Fruit fly (Drosophila melanogaster) whole organism, pupa: ENCODE measurements around the gene CG7342.

ENCODE experiments used
- CG10348 ChIP-seq: fragments of 200-800 bp; sonication (Bioruptor generic); IDR thresholded peaks from 2 replicates; pipeline ENCODE4 v1.3.6; 2022; ENCODE audit warnings: missing biosample characterization, missing genetic modification characterization
- CG12605 ChIP-seq: fragments of 200-800 bp; sonication (Bioruptor generic); IDR thresholded peaks from 2 replicates; pipeline ENCODE4 v1.3.6; 2022; ENCODE audit warnings: missing biosample characterization, missing genetic modification characterization
- CG13204 ChIP-seq: fragments of 200-800 bp; sonication (Bioruptor generic); optimal IDR thresholded peaks from 2 replicates; lab custom pipeline; 2018; ENCODE audit warnings: missing biosample characterization, mild to moderate bottlenecking, missing genetic modification characterization, moderate library complexity
- CG14655 ChIP-seq: fragments of 200-800 bp; sonication (Bioruptor generic); optimal IDR thresholded peaks from 3 replicates; lab custom pipeline; 2017; ENCODE audit warnings: mild to moderate bottlenecking, missing biosample characterization, missing genetic modification reagents, missing genetic modification characterization
- CG15710 ChIP-seq: fragments of 200-800 bp; sonication (Bioruptor generic); optimal IDR thresholded peaks from 2 replicates; lab custom pipeline; 2018; ENCODE audit warnings: missing biosample characterization, mild to moderate bottlenecking, missing genetic modification characterization, moderate library complexity
- CG17806 ChIP-seq: fragments of 200-800 bp; sonication (Bioruptor generic); optimal IDR thresholded peaks from 2 replicates; lab custom pipeline; 2018; ENCODE audit warnings: missing biosample characterization, mild to moderate bottlenecking, missing genetic modification characterization, moderate library complexity
- CG32121 ChIP-seq: fragments of 200-800 bp; sonication (Bioruptor generic); IDR thresholded peaks from 2 replicates; pipeline ENCODE4 v1.3.6; 2022; ENCODE audit warnings: missing biosample characterization, missing genetic modification characterization
- CG34367 ChIP-seq: fragments of 200-800 bp; sonication (Bioruptor generic); optimal IDR thresholded peaks from 2 replicates; lab custom pipeline; 2018; ENCODE audit warnings: missing biosample characterization, mild to moderate bottlenecking, missing genetic modification characterization
- CG4496 ChIP-seq: fragments of 200-800 bp; sonication (Bioruptor generic); IDR thresholded peaks from 3 replicates; pipeline ENCODE4 v1.3.6; 2022; ENCODE audit warnings: missing biosample characterization, missing genetic modification characterization
- CG8159 ChIP-seq: fragments of 200-800 bp; sonication (Bioruptor generic); optimal IDR thresholded peaks from 3 replicates; lab custom pipeline; 2018; ENCODE audit warnings: missing biosample characterization, mild to moderate bottlenecking, missing genetic modification characterization, moderate library complexity
- CG8301 ChIP-seq: fragments of 200-800 bp; sonication (Bioruptor generic); optimal IDR thresholded peaks from 2 replicates; lab custom pipeline; 2018; ENCODE audit warnings: missing biosample characterization, mild to moderate bottlenecking, missing genetic modification characterization
- CG9948 ChIP-seq: fragments of 200-800 bp; sonication (Bioruptor generic); optimal IDR thresholded peaks from 2 replicates; lab custom pipeline; 2018; ENCODE audit warnings: missing biosample characterization, mild to moderate bottlenecking, missing genetic modification characterization, moderate library complexity
- D1 ChIP-seq: fragments of 200-800 bp; sonication (Bioruptor generic); optimal IDR thresholded peaks from 2 replicates; lab custom pipeline; 2018; ENCODE audit warnings: missing biosample characterization, mild to moderate bottlenecking, missing genetic modification characterization, moderate library complexity
- EcR ChIP-seq: fragments of 200-800 bp; sonication (Bioruptor generic); optimal IDR thresholded peaks from 3 replicates; lab custom pipeline; 2019; ENCODE audit warnings: missing biosample characterization, missing genetic modification characterization, mild to moderate bottlenecking, moderate library complexity, missing genetic modification reagents
- Ets98B ChIP-seq: fragments of 200-800 bp; sonication (Bioruptor generic); IDR thresholded peaks from 2 replicates; pipeline ENCODE4 v1.3.6; 2022; ENCODE audit warnings: missing biosample characterization, missing genetic modification characterization
- Pif1A ChIP-seq: fragments of 200-800 bp; sonication (Bioruptor generic); optimal IDR thresholded peaks from 3 replicates; lab custom pipeline; 2016; ENCODE audit warnings: missing biosample characterization, missing genetic modification characterization
- Pif1B ChIP-seq: fragments of 200-800 bp; sonication (Bioruptor generic); optimal IDR thresholded peaks from 3 replicates; lab custom pipeline; 2016; ENCODE audit warnings: missing biosample characterization, missing genetic modification characterization
- Snoo ChIP-seq: fragments of 200-800 bp; sonication (Bioruptor generic); optimal IDR thresholded peaks from 3 replicates; lab custom pipeline; 2017; ENCODE audit warnings: missing biosample characterization, mild to moderate bottlenecking, missing genetic modification characterization, inconsistent platforms
- fd96Ca ChIP-seq: fragments of 200-800 bp; sonication (Bioruptor generic); IDR thresholded peaks from 3 replicates; pipeline ENCODE4 v1.3.6; 2022; ENCODE audit warnings: missing biosample characterization, missing genetic modification characterization
- gl ChIP-seq: fragments of 200-800 bp; sonication (Bioruptor generic); optimal IDR thresholded peaks from 2 replicates; lab custom pipeline; 2018; ENCODE audit warnings: missing biosample characterization, mild to moderate bottlenecking, missing genetic modification characterization
- rn ChIP-seq: fragments of 200-800 bp; sonication (Bioruptor generic); IDR thresholded peaks from 2 replicates; pipeline ENCODE4 v1.3.6; 2022; ENCODE audit warnings: missing biosample characterization, missing genetic modification characterization

CG7342 gene

DNA sequence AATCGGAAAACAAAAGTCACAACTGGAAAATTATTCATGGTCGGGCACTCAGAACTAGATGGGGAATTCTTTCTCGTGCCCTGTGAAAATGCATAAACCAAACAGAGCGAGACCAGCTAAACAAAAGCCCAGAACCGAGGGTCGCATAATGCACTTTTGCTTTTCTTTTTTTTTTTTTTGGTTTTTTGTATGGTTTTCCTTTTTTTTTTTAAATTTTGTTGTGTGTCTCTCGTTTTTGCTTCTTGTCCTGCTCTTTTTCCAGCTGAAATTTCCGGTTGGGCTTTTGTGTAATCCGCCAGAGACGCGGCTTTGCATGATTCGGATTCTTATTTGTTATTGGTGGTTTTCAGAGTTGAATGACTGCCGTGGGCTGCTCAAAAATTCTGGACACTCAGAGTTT is 21.3 kb upstream of the CG7342 start:
- TF ChIP-seq CG32121 (GFP tag; lab: Robert Waterston, UW): no peak
- peak; percentile 23; the same call in 1 of the 2 replicates for TF ChIP-seq Ets98B (GFP tag; lab: Robert Waterston, UW)
- TF ChIP-seq CG8301 (tag; lab: Kevin White, UChicago): no peak
- no peak for TF ChIP-seq CG9948
- no peak for TF ChIP-seq EcR
- no peak for TF ChIP-seq CG34367 (tag; lab: Kevin White, UChicago)
- peak; percentile 4 for TF ChIP-seq Pif1A
- TF ChIP-seq CG4496 (GFP tag; lab: Robert Waterston, UW): peak; percentile 51; the same call in 2 of the 3 replicates
- TF ChIP-seq Pif1B (GFP tag; lab: Kevin White, UChicago): no peak
- no peak for TF ChIP-seq Snoo
- no peak for TF ChIP-seq CG15710
- no peak for TF ChIP-seq CG8159 (tag; lab: Kevin White, UChicago)
- TF ChIP-seq CG10348 (GFP tag; lab: Robert Waterston, UW): no peak
- TF ChIP-seq CG14655 (GFP tag; lab: Kevin White, UChicago): no peak
- no peak for TF ChIP-seq rn
- TF ChIP-seq D1: no peak
- TF ChIP-seq fd96Ca (GFP tag; lab: Robert Waterston, UW): no peak
- TF ChIP-seq CG12605 (GFP tag; lab: Robert Waterston, UW): 0 out of 2 replicates have a peak, but pooled peaks have one; percentile 28
- TF ChIP-seq CG13204 (GFP tag; lab: Kevin White, UChicago): no peak
- TF ChIP-seq gl (tag; lab: Kevin White, UChicago): no peak
- TF ChIP-seq CG17806 (tag; lab: Kevin White, UChicago): no peak

DNA sequence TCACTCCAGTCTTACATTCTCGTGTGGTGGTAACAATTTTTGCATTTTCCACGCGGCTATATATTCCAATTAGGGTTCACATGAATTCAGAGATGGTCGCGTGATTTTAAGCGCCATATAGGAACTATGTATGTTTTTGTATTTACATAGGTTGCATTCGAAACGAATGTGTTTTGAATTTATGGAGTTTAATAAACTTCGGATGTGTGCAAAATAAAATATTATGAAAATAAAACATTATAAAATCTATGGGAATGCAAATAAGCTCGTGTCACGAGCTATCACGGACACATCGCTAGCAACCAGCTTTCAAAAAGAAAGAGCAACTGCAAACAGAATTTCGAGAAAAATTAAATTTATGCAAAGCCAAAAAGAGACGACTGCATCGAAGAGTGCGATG is 19.9 kb upstream of the CG7342 start:
- TF ChIP-seq CG14655 (GFP tag; lab: Kevin White, UChicago): peak; percentile 7
- TF ChIP-seq CG8301 (tag; lab: Kevin White, UChicago): no peak
- TF ChIP-seq Pif1B (GFP tag; lab: Kevin White, UChicago): no peak
- no peak for TF ChIP-seq CG34367 (tag; lab: Kevin White, UChicago)
- TF ChIP-seq Ets98B (GFP tag; lab: Robert Waterston, UW): 0 out of 2 replicates have a peak, but pooled peaks have one; percentile 22
- TF ChIP-seq CG15710: no peak

DNA sequence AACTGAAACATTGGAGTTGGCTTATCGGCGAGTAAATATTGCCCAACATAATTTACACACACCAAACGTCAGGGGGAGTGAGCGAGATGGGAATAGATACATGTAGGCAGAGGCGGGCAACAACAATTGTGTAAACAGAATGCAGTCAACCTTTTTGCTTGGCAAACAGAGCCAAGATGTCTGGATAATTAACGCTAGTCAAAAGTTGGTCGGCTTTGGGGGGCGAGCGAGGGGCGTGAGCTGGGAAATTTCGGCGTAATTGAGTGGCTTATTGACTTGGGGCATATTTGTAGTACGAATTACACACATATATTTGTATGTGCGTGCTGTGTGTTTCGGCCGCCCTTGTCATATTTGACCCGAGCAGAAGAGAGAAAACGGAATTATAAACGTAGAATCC is 18.4 kb upstream of the CG7342 start:
- no peak for TF ChIP-seq CG4496 (GFP tag; lab: Robert Waterston, UW)
- no peak for TF ChIP-seq CG8301 (tag; lab: Kevin White, UChicago)
- TF ChIP-seq CG34367 (tag; lab: Kevin White, UChicago): peak; percentile 25
- TF ChIP-seq CG15710: no peak
- TF ChIP-seq Snoo: peak; percentile 28
- peak; percentile 28 for TF ChIP-seq CG13204 (GFP tag; lab: Kevin White, UChicago)
- TF ChIP-seq, all 21 proteins: peak for 3

DNA sequence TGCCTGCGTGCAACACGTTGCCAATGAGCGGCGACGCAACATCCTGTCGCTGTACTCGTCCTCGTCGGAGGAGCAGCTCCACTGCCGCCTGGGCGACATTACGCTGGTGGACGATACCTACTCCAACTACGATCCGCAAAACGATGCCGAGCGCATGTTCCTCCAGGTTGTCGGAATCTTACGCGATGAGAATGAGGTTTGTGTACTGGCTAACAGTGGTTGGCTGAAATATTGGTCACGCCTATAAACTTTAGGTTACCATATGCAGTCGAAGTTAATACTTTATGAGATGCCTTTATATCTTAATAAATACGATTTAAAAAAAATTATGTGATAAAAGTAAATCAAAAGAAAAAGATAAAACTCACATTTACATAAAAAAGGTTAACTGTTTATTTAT is 16.9 kb upstream of the CG7342 start:
- TF ChIP-seq fd96Ca (GFP tag; lab: Robert Waterston, UW): no peak
- TF ChIP-seq D1: no peak
- no peak for TF ChIP-seq CG12605 (GFP tag; lab: Robert Waterston, UW)
- no peak for TF ChIP-seq CG10348 (GFP tag; lab: Robert Waterston, UW)
- no peak for TF ChIP-seq CG8301 (tag; lab: Kevin White, UChicago)
- TF ChIP-seq CG4496 (GFP tag; lab: Robert Waterston, UW): no peak
- TF ChIP-seq Pif1B (GFP tag; lab: Kevin White, UChicago): no peak
- no peak for TF ChIP-seq CG15710
- no peak for TF ChIP-seq CG14655 (GFP tag; lab: Kevin White, UChicago)
- TF ChIP-seq CG34367 (tag; lab: Kevin White, UChicago): no peak
- TF ChIP-seq CG13204 (GFP tag; lab: Kevin White, UChicago): no peak
- TF ChIP-seq Pif1A: no peak
- no peak for TF ChIP-seq CG9948
- no peak for TF ChIP-seq CG32121 (GFP tag; lab: Robert Waterston, UW)

DNA sequence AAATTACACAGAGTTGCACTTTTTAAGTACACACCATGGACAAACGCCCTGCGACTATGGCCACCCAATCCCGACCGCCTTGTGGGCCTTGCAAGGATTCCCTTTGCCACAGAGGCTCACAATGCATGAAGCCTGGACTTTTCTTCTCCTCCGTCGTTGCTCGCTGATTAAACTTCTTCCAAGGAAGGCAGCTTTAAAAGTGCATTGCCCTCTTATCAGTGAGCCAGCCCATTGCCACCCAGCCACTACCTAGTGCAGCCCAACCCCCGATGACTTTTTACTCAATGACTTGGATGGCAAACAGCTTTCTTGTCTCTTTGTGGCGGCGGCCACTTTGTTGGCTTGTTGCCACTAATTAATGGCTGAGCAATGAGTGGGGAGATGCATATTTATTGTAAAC is 15.5 kb upstream of the CG7342 start:
- TF ChIP-seq EcR (peak; percentile 77), gl (tag; lab: Kevin White, UChicago) (no peak)

DNA sequence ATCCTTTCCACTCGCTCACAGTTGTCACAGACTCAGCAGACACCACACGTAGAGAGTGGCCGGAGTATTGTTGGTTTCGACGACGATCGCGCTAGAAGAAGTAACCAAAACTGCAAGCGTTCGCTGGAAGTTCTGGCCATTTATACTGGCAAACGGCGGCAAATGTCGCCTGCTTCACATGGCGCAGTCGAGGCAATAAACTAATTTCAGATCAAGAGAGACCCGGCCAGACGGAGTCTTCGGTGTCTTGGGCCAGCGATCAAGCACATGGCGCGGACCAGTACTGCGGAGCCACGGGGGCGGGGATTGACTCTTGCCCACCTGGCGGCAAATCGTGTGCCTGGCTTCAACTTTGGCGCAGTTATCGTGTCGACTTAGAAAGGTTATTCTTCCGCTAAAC is 4.3 kb upstream of the CG7342 start, which contains the start of gene Cpr92A:
Gene Cpr92A, minus strand, starts transcription at position 101 of the 400 bp plus-strand sequence.
- no peak for TF ChIP-seq Ets98B (GFP tag; lab: Robert Waterston, UW)
- TF ChIP-seq Pif1B (GFP tag; lab: Kevin White, UChicago): no peak
- no peak for TF ChIP-seq CG4496 (GFP tag; lab: Robert Waterston, UW)
- TF ChIP-seq CG10348 (GFP tag; lab: Robert Waterston, UW): no peak
- TF ChIP-seq D1: no peak
- TF ChIP-seq CG34367 (tag; lab: Kevin White, UChicago): no peak
- TF ChIP-seq CG9948: no peak
- TF ChIP-seq CG8159 (tag; lab: Kevin White, UChicago): no peak
- TF ChIP-seq CG14655 (GFP tag; lab: Kevin White, UChicago): no peak
- TF ChIP-seq rn: no peak
- no peak for TF ChIP-seq CG32121 (GFP tag; lab: Robert Waterston, UW)
- TF ChIP-seq Pif1A: no peak
- no peak for TF ChIP-seq gl (tag; lab: Kevin White, UChicago)
- TF ChIP-seq CG13204 (GFP tag; lab: Kevin White, UChicago): no peak

DNA sequence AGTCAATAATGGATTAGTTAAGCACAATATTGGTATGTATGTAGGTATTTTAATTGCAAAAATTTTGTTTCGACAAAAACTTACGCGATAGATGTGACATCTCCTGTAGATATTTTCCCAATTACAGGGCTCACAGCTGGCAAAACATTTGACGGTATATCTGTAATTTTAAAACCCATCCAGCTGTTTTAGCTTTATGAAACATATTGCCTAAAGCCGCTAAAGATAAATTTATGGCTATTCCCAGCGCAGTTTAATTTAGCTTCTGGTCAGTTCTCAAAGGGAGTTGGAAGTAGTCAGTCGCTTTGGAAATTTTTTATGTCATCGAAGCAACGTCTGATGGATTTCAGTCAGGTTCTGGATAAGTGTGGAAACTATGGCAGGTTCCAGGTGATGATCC is 2.8 kb upstream of the CG7342 start, which contains the start of gene CG7333:
Gene CG7333, plus strand, starts transcription at position 301 of the 400 bp plus-strand sequence.
- no peak for TF ChIP-seq CG4496 (GFP tag; lab: Robert Waterston, UW)
- no peak for TF ChIP-seq Snoo
- no peak for TF ChIP-seq CG13204 (GFP tag; lab: Kevin White, UChicago)
- TF ChIP-seq CG17806 (tag; lab: Kevin White, UChicago): no peak
- TF ChIP-seq CG12605 (GFP tag; lab: Robert Waterston, UW): no peak
- no peak for TF ChIP-seq Pif1A
- TF ChIP-seq Ets98B (GFP tag; lab: Robert Waterston, UW): no peak
- no peak for TF ChIP-seq CG8301 (tag; lab: Kevin White, UChicago)
- TF ChIP-seq Pif1B (GFP tag; lab: Kevin White, UChicago): no peak
- TF ChIP-seq CG14655 (GFP tag; lab: Kevin White, UChicago): no peak
- no peak for TF ChIP-seq CG9948
- TF ChIP-seq EcR: no peak
- no peak for TF ChIP-seq rn
- no peak for TF ChIP-seq CG32121 (GFP tag; lab: Robert Waterston, UW)
- no peak for TF ChIP-seq CG15710
